Worm (Caenorhabditis elegans): ENCODE results near the gene far-1.

far-1 gene

ce11 chrIII:9051119-9051597, 29.8 kb downstream of the far-1 start (continued):
- no peak for TF ChIP-seq aptf-2 (GFP tag; conservative IDR thresholded peaks at IDR 0.05)
- TF ChIP-seq snpc-3.4 (tag; optimal IDR thresholded peaks at IDR 0.05) = no peak
- peak; percentile 37 for TF ChIP-seq F57C9.4 (tag; optimal IDR thresholded peaks at IDR 0.05)
- peak; percentile 90 for TF ChIP-seq nfyb-1 (GFP tag; IDR thresholded peaks at IDR 0.05)
- peak; percentile 63; the same call in 1 of the 2 replicates for TF ChIP-seq let-526 (GFP tag; IDR thresholded peaks at IDR 0.05)
- TF ChIP-seq tlf-1 (GFP tag; optimal IDR thresholded peaks at IDR 0.05) = peak; percentile 76
- TF ChIP-seq unc-130 (GFP tag; optimal IDR thresholded peaks at IDR 0.05) = no peak
- TF ChIP-seq repo-1 (tag; optimal IDR thresholded peaks at IDR 0.05) = peak; percentile 80
- TF ChIP-seq sdz-38 (tag; optimal IDR thresholded peaks at IDR 0.05) = no peak
- TF ChIP-seq him-1 (tag; optimal IDR thresholded peaks at IDR 0.05) = no peak
- TF ChIP-seq unc-62 (GFP tag; optimal IDR thresholded peaks at IDR 0.05) = peak; percentile 61
- TF ChIP-seq F57A8.1 (GFP tag; optimal IDR thresholded peaks at IDR 0.05) = no peak
- 0 out of 2 replicates have a peak, but pooled peaks have one; percentile 6 for TF ChIP-seq aptf-3 (GFP tag; IDR thresholded peaks at IDR 0.05)
- no peak for TF ChIP-seq nfya-1 (tag; optimal IDR thresholded peaks at IDR 0.05; ENCODE audit: borderline replicate concordance, insufficient read depth)
- peak; percentile 82 for TF ChIP-seq dpff-1 (tag; optimal IDR thresholded peaks at IDR 0.05)
- TF ChIP-seq madf-8 (GFP tag; conservative IDR thresholded peaks at IDR 0.05) = no peak

ce11 chrIII:9050600-9050999, 30.4 kb downstream of the far-1 start, which contains the start of gene ikke-1:
Gene ikke-1 (minus strand): TSS chrIII:9050700.
- TF ChIP-seq hsf-1 (GFP tag; IDR thresholded peaks at IDR 0.05) (0 out of 2 replicates have a peak, but pooled peaks have one; percentile 6), snpc-1.1 (tag; optimal IDR thresholded peaks at IDR 0.05; ENCODE audit: insufficient read depth) (no peak)

DNA sequence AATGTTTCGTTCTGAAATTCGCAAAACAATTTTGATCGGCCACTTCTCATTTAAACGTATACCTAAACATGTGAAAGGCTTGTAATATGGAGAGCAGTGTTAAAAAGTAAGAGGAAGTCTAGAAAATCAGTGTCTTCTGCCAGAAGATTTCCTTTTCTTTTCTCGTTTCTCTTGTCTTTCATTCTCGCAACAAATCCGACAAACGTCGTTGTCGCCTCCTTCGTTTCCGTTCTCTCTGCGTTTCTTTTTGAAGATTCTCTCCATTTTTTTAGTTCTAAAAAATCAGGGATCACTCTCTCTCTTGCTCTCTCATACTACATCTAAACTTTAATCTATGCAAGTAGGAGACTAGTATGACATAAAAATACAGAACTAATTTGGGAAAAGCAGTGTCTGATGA, 33.7 kb downstream of the far-1 start:
- TF ChIP-seq him-1 (tag; optimal IDR thresholded peaks at IDR 0.05) = no peak
- TF ChIP-seq hlh-26 (GFP tag; conservative IDR thresholded peaks at IDR 0.05) = no peak

DNA sequence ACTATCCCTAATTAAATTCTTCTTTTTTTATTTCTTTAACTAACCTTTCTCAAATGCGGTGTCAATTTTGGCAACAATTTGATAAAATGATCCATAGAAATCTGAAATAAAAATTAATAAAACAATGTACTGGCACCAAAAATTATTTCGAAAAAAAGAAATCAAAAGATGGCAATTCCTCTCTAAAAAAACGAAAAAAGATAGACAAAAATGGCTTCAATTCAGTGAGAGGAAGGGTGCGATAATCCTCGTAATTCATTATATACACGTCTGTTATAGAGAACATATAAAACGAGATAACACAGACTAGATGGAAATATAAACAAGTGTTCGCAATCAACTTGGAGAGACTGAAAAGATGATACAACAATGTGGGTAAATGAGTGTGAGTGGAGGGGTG, 35.1 kb downstream of the far-1 start, which contains the start of gene R107.2:
Gene R107.2 (minus strand): TSS at position 101 of the 400 bp plus-strand sequence.
- no peak for TF ChIP-seq F10E7.11 (tag; optimal IDR thresholded peaks at IDR 0.05)
- TF ChIP-seq nhr-80 (tag; optimal IDR thresholded peaks at IDR 0.05) = peak; percentile 29
- TF ChIP-seq rpc-1 (optimal IDR thresholded peaks at IDR 0.05) = no peak
- TF ChIP-seq rpc-1 (tag; optimal IDR thresholded peaks at IDR 0.05) = no peak
- peak; percentile 8 for TF ChIP-seq attf-5 (GFP tag; optimal IDR thresholded peaks at IDR 0.05)
- TF ChIP-seq xnd-1 (tag; optimal IDR thresholded peaks at IDR 0.05) = no peak
- TF ChIP-seq ceh-79 (tag; optimal IDR thresholded peaks at IDR 0.05) = no peak
- no peak for TF ChIP-seq aptf-2 (GFP tag; conservative IDR thresholded peaks at IDR 0.05)
- no peak for TF ChIP-seq egrh-3 (GFP tag; IDR thresholded peaks at IDR 0.05)
- no peak for TF ChIP-seq mcd-1 (GFP tag; IDR thresholded peaks at IDR 0.05)

DNA sequence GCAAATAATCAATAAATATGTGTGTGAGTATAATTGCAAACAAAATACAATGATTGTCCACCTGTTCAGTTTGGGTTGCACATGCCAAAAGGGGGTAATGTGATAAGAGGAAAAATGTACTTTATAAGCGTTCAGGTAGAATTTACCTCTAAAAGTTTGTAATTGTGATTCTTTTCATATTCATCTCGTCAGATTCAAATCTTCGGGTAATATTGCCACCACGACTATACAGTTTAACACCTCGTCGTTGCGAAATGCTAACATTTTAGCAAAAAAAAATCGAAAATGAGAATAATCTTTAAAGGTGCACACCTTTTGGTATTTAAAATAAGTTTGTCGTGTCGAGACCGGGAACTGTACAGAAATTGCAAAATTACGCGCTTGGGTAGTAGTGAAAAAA, 37.8 kb downstream of the far-1 start, which contains the start of gene nac-2:
Gene nac-2 (minus strand): TSS at position 101 of the 400 bp plus-strand sequence.
- TF ChIP-seq unc-62 (GFP tag; optimal IDR thresholded peaks at IDR 0.05) (no peak), egl-44 (GFP tag; IDR thresholded peaks at IDR 0.05) (no peak), C06A6.2 (GFP tag; conservative IDR thresholded peaks at IDR 0.05) (no peak), attf-6 (GFP tag; IDR thresholded peaks at IDR 0.05) (no peak), sdz-38 (tag; optimal IDR thresholded peaks at IDR 0.05) (no peak), somi-1 (GFP tag; optimal IDR thresholded peaks at IDR 0.05) (no peak), ztf-3 (GFP tag; optimal IDR thresholded peaks at IDR 0.05) (no peak), nfya-2 (GFP tag; IDR thresholded peaks at IDR 0.05) (no peak), dpff-1 (tag; optimal IDR thresholded peaks at IDR 0.05) (no peak), B0261.1 (tag; optimal IDR thresholded peaks at IDR 0.05) (no peak), Y67H2A.10 (GFP tag; conservative IDR thresholded peaks at IDR 0.05) (no peak), ztf-26 (tag; optimal IDR thresholded peaks at IDR 0.05) (no peak), snpc-3.4 (tag; optimal IDR thresholded peaks at IDR 0.05) (no peak)
